Worm (Caenorhabditis elegans) whole organism, early embryonic: ENCODE results near the gene F42A9.17.

Experiments used
- F13C5.2 ChIP-seq: sonication (generic microtip); optimal IDR thresholded peaks from 2 replicates; lab custom pipeline; 2017; ENCODE audit warnings: mild to moderate bottlenecking, missing genetic modification characterization, inconsistent platforms, missing compliant biosample characterization
- ama-1 ChIP-seq: fragments of 150-350 bp; optimal IDR thresholded peaks from 2 replicates; lab custom pipeline; 2014
- flt-1 ChIP-seq: fragments of 200-800 bp; sonication (Bioruptor generic); IDR thresholded peaks from 2 replicates; pipeline ENCODE4 v1.3.6; 2022; ENCODE audit warnings: missing genetic modification characterization, missing compliant biosample characterization
- hmbx-1 ChIP-seq: sonication (generic microtip); optimal IDR thresholded peaks from 2 replicates; lab custom pipeline; 2016; ENCODE audit warnings: mild to moderate bottlenecking, missing genetic modification characterization, missing compliant biosample characterization
- pes-1 ChIP-seq: fragments of 200-800 bp; sonication (Bioruptor generic); IDR thresholded peaks from 2 replicates; pipeline ENCODE4 v1.3.6; 2022; ENCODE audit warnings: missing genetic modification reagents, missing genetic modification characterization, missing compliant biosample characterization
- sea-1 ChIP-seq: fragments of 200-800 bp; sonication (Bioruptor generic); conservative IDR thresholded peaks from 2 replicates; pipeline ENCODE4 v1.3.6; 2022; ENCODE audit warnings: missing genetic modification characterization, missing compliant biosample characterization
- tbx-11 ChIP-seq: fragments of 200-800 bp; sonication (Bioruptor generic); IDR thresholded peaks from 2 replicates; pipeline ENCODE4 v1.3.6; 2022; ENCODE audit warnings: missing genetic modification characterization, missing compliant biosample characterization
- tbx-37 ChIP-seq: fragments of 200-800 bp; sonication (Bioruptor generic); conservative IDR thresholded peaks from 2 replicates; pipeline ENCODE4 v1.3.6; 2022; ENCODE audit warnings: missing genetic modification reagents, missing genetic modification characterization, missing compliant biosample characterization
- tra-4 ChIP-seq: sonication (generic microtip); optimal IDR thresholded peaks from 2 replicates; lab custom pipeline; 2017; ENCODE audit warnings: missing genetic modification characterization, missing compliant biosample characterization

DNA sequence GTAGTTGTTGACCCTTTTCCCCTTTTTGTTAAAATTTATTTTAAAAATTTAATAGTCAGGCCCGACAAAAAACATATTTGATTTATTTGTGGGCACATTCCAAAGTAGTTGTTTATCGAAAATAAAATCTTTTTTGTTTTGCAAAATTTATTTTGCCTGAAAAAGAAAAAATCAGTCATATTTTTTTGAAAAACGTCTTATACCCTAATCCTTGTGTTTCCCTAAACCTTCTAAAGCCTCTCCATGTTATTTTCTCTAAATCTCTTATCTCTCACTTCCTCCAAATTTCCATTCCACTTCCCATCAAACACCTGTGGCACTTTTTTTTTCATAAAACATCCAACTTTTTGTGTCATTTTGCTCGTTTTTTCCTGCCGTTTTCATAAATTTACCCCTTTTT lies 3.5 kb downstream of the F42A9.17 start:
- TF ChIP-seq ama-1, result no peak
- TF ChIP-seq hmbx-1 (tag; lab: Kevin White, UChicago), result no peak
- TF ChIP-seq tbx-11 (GFP tag; lab: Robert Waterston, UW), result no peak
- no peak for TF ChIP-seq tra-4 (tag; lab: Kevin White, UChicago)
- no peak for TF ChIP-seq F13C5.2 (tag; lab: Kevin White, UChicago)
- no peak for TF ChIP-seq tbx-37 (GFP tag; lab: Robert Waterston, UW)
- TF ChIP-seq flt-1 (GFP tag; lab: Robert Waterston, UW), result no peak
- no peak for TF ChIP-seq sea-1 (GFP tag; lab: Robert Waterston, UW)
- TF ChIP-seq pes-1, result no peak
